Fruit fly (Drosophila melanogaster) whole organism, pupa: ENCODE data around the gene Tspo.

Experiments used
- CG10348 ChIP-seq: fragments of 200-800 bp; sonication (Bioruptor generic); IDR thresholded peaks from 2 replicates; pipeline ENCODE4 v1.3.6; 2022; ENCODE audit warnings: missing biosample characterization, missing genetic modification characterization
- CG12605 ChIP-seq: fragments of 200-800 bp; sonication (Bioruptor generic); IDR thresholded peaks from 2 replicates; pipeline ENCODE4 v1.3.6; 2022; ENCODE audit warnings: missing biosample characterization, missing genetic modification characterization
- CG13204 ChIP-seq: fragments of 200-800 bp; sonication (Bioruptor generic); optimal IDR thresholded peaks from 2 replicates; lab custom pipeline; 2018; ENCODE audit warnings: missing biosample characterization, mild to moderate bottlenecking, missing genetic modification characterization, moderate library complexity
- CG14655 ChIP-seq: fragments of 200-800 bp; sonication (Bioruptor generic); optimal IDR thresholded peaks from 3 replicates; lab custom pipeline; 2017; ENCODE audit warnings: mild to moderate bottlenecking, missing biosample characterization, missing genetic modification reagents, missing genetic modification characterization
- CG15710 ChIP-seq: fragments of 200-800 bp; sonication (Bioruptor generic); optimal IDR thresholded peaks from 2 replicates; lab custom pipeline; 2018; ENCODE audit warnings: missing biosample characterization, mild to moderate bottlenecking, missing genetic modification characterization, moderate library complexity
- CG17806 ChIP-seq: fragments of 200-800 bp; sonication (Bioruptor generic); optimal IDR thresholded peaks from 2 replicates; lab custom pipeline; 2018; ENCODE audit warnings: missing biosample characterization, mild to moderate bottlenecking, missing genetic modification characterization, moderate library complexity
- CG32121 ChIP-seq: fragments of 200-800 bp; sonication (Bioruptor generic); IDR thresholded peaks from 2 replicates; pipeline ENCODE4 v1.3.6; 2022; ENCODE audit warnings: missing biosample characterization, missing genetic modification characterization
- CG34367 ChIP-seq: fragments of 200-800 bp; sonication (Bioruptor generic); optimal IDR thresholded peaks from 2 replicates; lab custom pipeline; 2018; ENCODE audit warnings: missing biosample characterization, mild to moderate bottlenecking, missing genetic modification characterization
- CG4496 ChIP-seq: fragments of 200-800 bp; sonication (Bioruptor generic); IDR thresholded peaks from 3 replicates; pipeline ENCODE4 v1.3.6; 2022; ENCODE audit warnings: missing biosample characterization, missing genetic modification characterization
- CG8159 ChIP-seq: fragments of 200-800 bp; sonication (Bioruptor generic); optimal IDR thresholded peaks from 3 replicates; lab custom pipeline; 2018; ENCODE audit warnings: missing biosample characterization, mild to moderate bottlenecking, missing genetic modification characterization, moderate library complexity
- CG8301 ChIP-seq: fragments of 200-800 bp; sonication (Bioruptor generic); optimal IDR thresholded peaks from 2 replicates; lab custom pipeline; 2018; ENCODE audit warnings: missing biosample characterization, mild to moderate bottlenecking, missing genetic modification characterization
- CG9948 ChIP-seq: fragments of 200-800 bp; sonication (Bioruptor generic); optimal IDR thresholded peaks from 2 replicates; lab custom pipeline; 2018; ENCODE audit warnings: missing biosample characterization, mild to moderate bottlenecking, missing genetic modification characterization, moderate library complexity
- D1 ChIP-seq: fragments of 200-800 bp; sonication (Bioruptor generic); optimal IDR thresholded peaks from 2 replicates; lab custom pipeline; 2018; ENCODE audit warnings: missing biosample characterization, mild to moderate bottlenecking, missing genetic modification characterization, moderate library complexity
- EcR ChIP-seq: fragments of 200-800 bp; sonication (Bioruptor generic); optimal IDR thresholded peaks from 3 replicates; lab custom pipeline; 2019; ENCODE audit warnings: missing biosample characterization, missing genetic modification characterization, mild to moderate bottlenecking, moderate library complexity, missing genetic modification reagents
- Ets98B ChIP-seq: fragments of 200-800 bp; sonication (Bioruptor generic); IDR thresholded peaks from 2 replicates; pipeline ENCODE4 v1.3.6; 2022; ENCODE audit warnings: missing biosample characterization, missing genetic modification characterization
- Pif1A ChIP-seq: fragments of 200-800 bp; sonication (Bioruptor generic); optimal IDR thresholded peaks from 3 replicates; lab custom pipeline; 2016; ENCODE audit warnings: missing biosample characterization, missing genetic modification characterization
- Pif1B ChIP-seq: fragments of 200-800 bp; sonication (Bioruptor generic); optimal IDR thresholded peaks from 3 replicates; lab custom pipeline; 2016; ENCODE audit warnings: missing biosample characterization, missing genetic modification characterization
- Snoo ChIP-seq: fragments of 200-800 bp; sonication (Bioruptor generic); optimal IDR thresholded peaks from 3 replicates; lab custom pipeline; 2017; ENCODE audit warnings: missing biosample characterization, mild to moderate bottlenecking, missing genetic modification characterization, inconsistent platforms
- fd96Ca ChIP-seq: fragments of 200-800 bp; sonication (Bioruptor generic); IDR thresholded peaks from 3 replicates; pipeline ENCODE4 v1.3.6; 2022; ENCODE audit warnings: missing biosample characterization, missing genetic modification characterization
- gl ChIP-seq: fragments of 200-800 bp; sonication (Bioruptor generic); optimal IDR thresholded peaks from 2 replicates; lab custom pipeline; 2018; ENCODE audit warnings: missing biosample characterization, mild to moderate bottlenecking, missing genetic modification characterization
- rn ChIP-seq: fragments of 200-800 bp; sonication (Bioruptor generic); IDR thresholded peaks from 2 replicates; pipeline ENCODE4 v1.3.6; 2022; ENCODE audit warnings: missing biosample characterization, missing genetic modification characterization

Gene Tspo

dm6 chr2L:563769-564550 lies 4.5 kb downstream of the Tspo start, which contains the start of the genes uncNacbeta and CG2794:
Gene uncNacbeta, minus strand, starts transcription at chr2L:563819.
Gene CG2794, plus strand, starts transcription at chr2L:564163.
- TF ChIP-seq CG12605 (GFP tag; lab: Robert Waterston, UW) (no peak), fd96Ca (0 out of 3 replicates have a peak, but pooled peaks have one; percentile 22), CG4496 (peak; percentile 32; the same call in 1 of the 3 replicates)
- TF ChIP-seq, all 21 proteins: peak for 2

dm6 chr2L:568030-568429 lies 8.6 kb downstream of the Tspo start, which contains the start of the genes Nle and Sf3b1:
Gene Nle, minus strand, starts transcription at chr2L:568121.
Gene Sf3b1, plus strand, starts transcription at chr2L:568340.
- TF ChIP-seq CG15710 (tag; lab: Kevin White, UChicago): peak; percentile 34
- TF ChIP-seq CG32121 (GFP tag; lab: Robert Waterston, UW): no peak
- TF ChIP-seq CG17806 (tag; lab: Kevin White, UChicago): peak; percentile 7

dm6 chr2L:574226-574625 lies 14.8 kb downstream of the Tspo start, which contains the start of the genes Ipk2 and cold:
Gene Ipk2, minus strand, starts transcription at chr2L:574264.
Gene cold, plus strand, starts transcription at chr2L:574291.
- TF ChIP-seq CG8301: no peak
- no peak for TF ChIP-seq D1 (tag; lab: Kevin White, UChicago)
- peak; percentile 54 for TF ChIP-seq Ets98B
- no peak for TF ChIP-seq EcR
- peak; percentile 66 for TF ChIP-seq CG12605 (GFP tag; lab: Robert Waterston, UW)
- TF ChIP-seq CG17806 (tag; lab: Kevin White, UChicago): peak; percentile 51
- peak; percentile 72 for TF ChIP-seq fd96Ca
- peak; percentile 8 for TF ChIP-seq gl (tag; lab: Kevin White, UChicago)
- peak; percentile 76; the same call in 2 of the 3 replicates for TF ChIP-seq CG4496
- peak; percentile 73 for TF ChIP-seq CG8159
- no peak for TF ChIP-seq CG14655 (GFP tag; lab: Kevin White, UChicago)
- peak; percentile 65 for TF ChIP-seq CG32121 (GFP tag; lab: Robert Waterston, UW)
- no peak for TF ChIP-seq CG10348 (GFP tag; lab: Robert Waterston, UW)
- TF ChIP-seq CG13204: no peak
- TF ChIP-seq CG34367 (tag; lab: Kevin White, UChicago): peak; percentile 39
- peak; percentile 79 for TF ChIP-seq Snoo (tag; lab: Kevin White, UChicago)
- peak; percentile 74 for TF ChIP-seq CG15710 (tag; lab: Kevin White, UChicago)
- peak; percentile 37 for TF ChIP-seq rn (GFP tag; lab: Robert Waterston, UW)
- no peak for TF ChIP-seq Pif1B (GFP tag; lab: Kevin White, UChicago)
- TF ChIP-seq CG9948 (tag; lab: Kevin White, UChicago): peak; percentile 57
- TF ChIP-seq Pif1A: no peak

dm6 chr2L:576559-577184 lies 17.3 kb downstream of the Tspo start, which contains the start of gene Ptth:
Gene Ptth, minus strand, starts transcription at chr2L:576896.
- 0 out of 3 replicates have a peak, but pooled peaks have one; percentile 16 for TF ChIP-seq CG4496
- TF ChIP-seq CG8159: no peak

DNA sequence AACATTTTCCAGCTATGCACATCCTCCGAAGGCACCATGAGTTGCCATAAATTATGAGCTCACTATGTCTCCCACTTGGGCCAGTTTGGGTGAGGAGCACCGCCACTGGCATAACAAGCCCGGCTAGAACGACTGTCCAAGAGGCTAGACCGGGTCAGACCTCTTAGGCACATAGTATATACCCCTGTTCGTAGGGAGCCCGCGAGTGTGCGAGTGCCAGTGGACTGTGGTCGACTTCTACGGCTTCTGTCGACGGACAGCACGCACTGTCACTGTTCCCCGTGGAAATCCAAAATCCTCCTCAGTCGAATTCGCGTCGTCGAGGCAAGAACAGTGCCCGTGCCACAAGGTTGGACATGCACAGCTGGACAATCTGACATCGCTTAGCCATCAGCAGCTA lies 17.8 kb downstream of the Tspo start, which contains the start of gene Pph13:
Pph13 (plus strand) TSS at position 301 of the 400 bp plus-strand sequence.
- TF ChIP-seq Snoo (tag; lab: Kevin White, UChicago): no peak
- no peak for TF ChIP-seq CG9948 (tag; lab: Kevin White, UChicago)
- no peak for TF ChIP-seq CG34367 (tag; lab: Kevin White, UChicago)
- TF ChIP-seq CG17806 (tag; lab: Kevin White, UChicago): no peak
- no peak for TF ChIP-seq EcR
- no peak for TF ChIP-seq D1 (tag; lab: Kevin White, UChicago)
- TF ChIP-seq CG10348 (GFP tag; lab: Robert Waterston, UW): no peak
- no peak for TF ChIP-seq gl (tag; lab: Kevin White, UChicago)
- TF ChIP-seq rn (GFP tag; lab: Robert Waterston, UW): no peak

dm6 chr2L:585268-585667 lies 25.9 kb downstream of the Tspo start:
- TF ChIP-seq CG12605 (GFP tag; lab: Robert Waterston, UW) (no peak), CG15710 (tag; lab: Kevin White, UChicago) (no peak)

dm6 chr2L:591511-591910 lies 32.1 kb downstream of the Tspo start:
- TF ChIP-seq CG12605 (GFP tag; lab: Robert Waterston, UW) (no peak), gl (tag; lab: Kevin White, UChicago) (no peak), CG4496 (no peak), Ets98B (no peak), CG8301 (no peak), CG8159 (no peak), CG9948 (tag; lab: Kevin White, UChicago) (no peak), CG10348 (GFP tag; lab: Robert Waterston, UW) (no peak), CG13204 (no peak), EcR (no peak), fd96Ca (no peak), CG15710 (tag; lab: Kevin White, UChicago) (no peak), CG34367 (tag; lab: Kevin White, UChicago) (no peak), CG17806 (tag; lab: Kevin White, UChicago) (no peak), CG14655 (GFP tag; lab: Kevin White, UChicago) (no peak), Pif1A (no peak), Snoo (tag; lab: Kevin White, UChicago) (no peak), rn (GFP tag; lab: Robert Waterston, UW) (no peak), Pif1B (GFP tag; lab: Kevin White, UChicago) (no peak)
